Worm (Caenorhabditis elegans): Measurements from ENCODE around the gene T26E4.10.

T26E4.10 gene

DNA sequence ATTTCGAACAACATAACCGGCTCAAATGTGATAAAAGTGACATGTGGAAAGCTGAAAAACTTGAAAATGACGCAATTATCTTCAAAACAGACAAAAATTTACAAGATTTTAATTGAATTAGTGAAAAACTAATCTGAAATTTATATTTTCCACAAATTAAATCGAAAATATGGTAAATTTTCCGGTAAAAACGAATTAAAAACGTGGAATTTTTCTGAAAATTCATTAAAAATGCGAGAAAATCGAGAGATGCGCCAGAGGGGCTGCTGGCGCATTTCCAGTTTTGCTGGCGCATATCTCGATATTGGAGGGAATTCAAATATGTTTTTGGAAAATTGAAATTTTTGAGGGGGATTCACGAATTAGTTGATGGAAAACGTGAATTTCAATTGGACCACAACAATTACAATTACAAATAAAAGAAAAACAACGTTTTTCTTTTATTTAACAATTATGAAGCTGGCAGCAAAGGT, 31.9 kb downstream of the T26E4.10 start, which contains the start of the genes haf-3 and F57A10.2 (continued):
- no peak for TF ChIP-seq T26A5.8 (tag; optimal IDR thresholded peaks at IDR 0.05)
- peak; percentile 97 for TF ChIP-seq dpl-1 (GFP tag; optimal IDR thresholded peaks at IDR 0.05)
- no peak for TF ChIP-seq nhr-90 (tag; optimal IDR thresholded peaks at IDR 0.05)
- no peak for TF ChIP-seq egl-18 (GFP tag; IDR thresholded peaks at IDR 0.05)
- TF ChIP-seq hsf-1 (GFP tag; IDR thresholded peaks at IDR 0.05), result peak; percentile 82
- TF ChIP-seq lin-26 (GFP tag; IDR thresholded peaks at IDR 0.05), result no peak
- no peak for TF ChIP-seq ztf-6 (GFP tag; IDR thresholded peaks at IDR 0.05)
- peak; percentile 82 for TF ChIP-seq ekl-4 (GFP tag; IDR thresholded peaks at IDR 0.05)
- no peak for TF ChIP-seq F37B4.10 (GFP tag; IDR thresholded peaks at IDR 0.05)
- peak; percentile 81 for TF ChIP-seq K11D2.4 (GFP tag; IDR thresholded peaks at IDR 0.05)
- no peak for TF ChIP-seq B0035.1 (tag; optimal IDR thresholded peaks at IDR 0.05)
- TF ChIP-seq mxl-1 (tag; optimal IDR thresholded peaks at IDR 0.05), result no peak
- no peak for TF ChIP-seq nhr-179 (tag; optimal IDR thresholded peaks at IDR 0.05)
- peak; percentile 38 for TF ChIP-seq chd-7 (tag; optimal IDR thresholded peaks at IDR 0.05)
- no peak for TF ChIP-seq mes-4 (tag; optimal IDR thresholded peaks at IDR 0.05)
- no peak for TF ChIP-seq ama-1 (optimal IDR thresholded peaks at IDR 0.05)
- no peak for TF ChIP-seq ama-1 (GFP tag; optimal IDR thresholded peaks at IDR 0.05)
- peak; percentile 55 for TF ChIP-seq atf-7 (tag; optimal IDR thresholded peaks at IDR 0.05)
- no peak for TF ChIP-seq egrh-3 (GFP tag; IDR thresholded peaks at IDR 0.05)
- no peak for TF ChIP-seq Y95B8A.8 (GFP tag; IDR thresholded peaks at IDR 0.05)
- no peak for TF ChIP-seq Y53F4B.3 (GFP tag; IDR thresholded peaks at IDR 0.05)
- peak; percentile 84 for TF ChIP-seq attf-6 (GFP tag; IDR thresholded peaks at IDR 0.05)
- peak; percentile 56 for TF ChIP-seq xnd-1 (tag; optimal IDR thresholded peaks at IDR 0.05)
- TF ChIP-seq nfyb-1 (GFP tag; IDR thresholded peaks at IDR 0.05), result peak; percentile 92
- peak; percentile 83 for TF ChIP-seq D2030.7 (GFP tag; IDR thresholded peaks at IDR 0.05)
- peak; percentile 85 for TF ChIP-seq madf-6 (GFP tag; IDR thresholded peaks at IDR 0.05)
- peak; percentile 60 for TF ChIP-seq K12H6.12 (tag; optimal IDR thresholded peaks at IDR 0.05)
- TF ChIP-seq Y53G8AR.9 (GFP tag; conservative IDR thresholded peaks at IDR 0.05), result peak; percentile 91
- no peak for TF ChIP-seq zfh-2 (GFP tag; conservative IDR thresholded peaks at IDR 0.05)
- TF ChIP-seq F49E8.2 (tag; optimal IDR thresholded peaks at IDR 0.05; ENCODE audit: insufficient read depth), result peak; percentile 35
- no peak for TF ChIP-seq F52B5.7 (tag; optimal IDR thresholded peaks at IDR 0.05)
- peak; percentile 34 for TF ChIP-seq B0261.1 (tag; optimal IDR thresholded peaks at IDR 0.05)
- TF ChIP-seq mcd-1 (GFP tag; IDR thresholded peaks at IDR 0.05), result peak; percentile 92
- TF ChIP-seq nhr-120 (GFP tag; IDR thresholded peaks at IDR 0.05), result no peak
- TF ChIP-seq rpc-1 (optimal IDR thresholded peaks at IDR 0.05), result no peak
- no peak for TF ChIP-seq rpc-1 (tag; optimal IDR thresholded peaks at IDR 0.05)
- TF ChIP-seq madf-3 (GFP tag; IDR thresholded peaks at IDR 0.05), result peak; percentile 81; the same call in 1 of the 2 replicates
- peak; percentile 83 for TF ChIP-seq snpc-3.4 (tag; optimal IDR thresholded peaks at IDR 0.05)
- no peak for TF ChIP-seq dpff-1 (tag; optimal IDR thresholded peaks at IDR 0.05)

- no peak for TF ChIP-seq mes-4 (tag; optimal IDR thresholded peaks at IDR 0.05)
- no peak for TF ChIP-seq F22D6.2 (tag; optimal IDR thresholded peaks at IDR 0.05)
- TF ChIP-seq bed-1 (GFP tag; IDR thresholded peaks at IDR 0.05), result no peak
- TF ChIP-seq ceh-100 (GFP tag; IDR thresholded peaks at IDR 0.05), result no peak
- no peak for TF ChIP-seq atf-7 (tag; optimal IDR thresholded peaks at IDR 0.05)
- no peak for TF ChIP-seq F33H1.4 (GFP tag; IDR thresholded peaks at IDR 0.05)
- TF ChIP-seq fkh-3 (tag; optimal IDR thresholded peaks at IDR 0.05), result no peak
- no peak for TF ChIP-seq xnd-1 (tag; optimal IDR thresholded peaks at IDR 0.05)
- TF ChIP-seq cebp-2 (GFP tag; IDR thresholded peaks at IDR 0.05), result no peak
- TF ChIP-seq nhr-120 (GFP tag; IDR thresholded peaks at IDR 0.05), result no peak
- TF ChIP-seq rcor-1 (GFP tag; IDR thresholded peaks at IDR 0.05), result no peak
Measured at ce11 chrV:15758449-15758848, 39.6 kb downstream of the T26E4.10 start, which contains the start of gene str-9. TSS of gene str-9 (plus strand) at chrV:15758749.
